Worm (Caenorhabditis elegans) whole organism, early embryonic: Measurements from ENCODE around the gene nhr-275.

ENCODE experiments used
- B0310.2 ChIP-seq: sonication (generic microtip); optimal IDR thresholded peaks from 2 replicates; lab custom pipeline; 2016; ENCODE audit warnings: mild to moderate bottlenecking, missing genetic modification characterization, missing compliant biosample characterization
- F13C5.2 ChIP-seq: sonication (generic microtip); optimal IDR thresholded peaks from 2 replicates; lab custom pipeline; 2017; ENCODE audit warnings: mild to moderate bottlenecking, missing genetic modification characterization, inconsistent platforms, missing compliant biosample characterization
- aly-1 ChIP-seq: sonication (generic microtip); optimal IDR thresholded peaks from 2 replicates; lab custom pipeline; 2016; ENCODE audit warnings: missing genetic modification characterization, missing compliant biosample characterization
- ama-1 ChIP-seq: fragments of 150-350 bp; optimal IDR thresholded peaks from 2 replicates; lab custom pipeline; 2014
- ceh-13 ChIP-seq: fragments of 200-800 bp; sonication (Bioruptor generic); optimal IDR thresholded peaks from 2 replicates; lab custom pipeline; 2018; ENCODE audit warnings: mild to moderate bottlenecking, missing genetic modification characterization, missing compliant biosample characterization
- ceh-36 ChIP-seq: sonication (generic microtip); optimal IDR thresholded peaks from 2 replicates; lab custom pipeline; 2016; ENCODE audit warnings: missing genetic modification characterization, inconsistent platforms, missing compliant biosample characterization
- ets-7 ChIP-seq: sonication (generic microtip); optimal IDR thresholded peaks from 2 replicates; lab custom pipeline; 2016; ENCODE audit warnings: missing genotype, missing genetic modification characterization, missing compliant biosample characterization
- flt-1 ChIP-seq: fragments of 200-800 bp; sonication (Bioruptor generic); IDR thresholded peaks from 2 replicates; pipeline ENCODE4 v1.3.6; 2022; ENCODE audit warnings: missing genetic modification characterization, missing compliant biosample characterization
- hmbx-1 ChIP-seq: sonication (generic microtip); optimal IDR thresholded peaks from 2 replicates; lab custom pipeline; 2016; ENCODE audit warnings: mild to moderate bottlenecking, missing genetic modification characterization, missing compliant biosample characterization
- hmg-4 ChIP-seq: fragments of 200-800 bp; sonication (Bioruptor generic); optimal IDR thresholded peaks from 2 replicates; lab custom pipeline; 2018; ENCODE audit warnings: mild to moderate bottlenecking, missing genetic modification characterization, missing compliant biosample characterization
- hnd-1 ChIP-seq: sonication (generic microtip); optimal IDR thresholded peaks from 2 replicates; lab custom pipeline; 2016; ENCODE audit warnings: missing genetic modification characterization, missing compliant biosample characterization
- pes-1 ChIP-seq: fragments of 200-800 bp; sonication (Bioruptor generic); IDR thresholded peaks from 2 replicates; pipeline ENCODE4 v1.3.6; 2022; ENCODE audit warnings: missing genetic modification reagents, missing genetic modification characterization, missing compliant biosample characterization
- scrt-1 ChIP-seq: fragments of 200-800 bp; sonication (Bioruptor generic); IDR thresholded peaks from 2 replicates; pipeline ENCODE4 v1.3.6; 2022; ENCODE audit warnings: missing genetic modification characterization, missing compliant biosample characterization
- sea-1 ChIP-seq: fragments of 200-800 bp; sonication (Bioruptor generic); conservative IDR thresholded peaks from 2 replicates; pipeline ENCODE4 v1.3.6; 2022; ENCODE audit warnings: missing genetic modification characterization, missing compliant biosample characterization
- tbx-11 ChIP-seq: fragments of 200-800 bp; sonication (Bioruptor generic); IDR thresholded peaks from 2 replicates; pipeline ENCODE4 v1.3.6; 2022; ENCODE audit warnings: missing genetic modification characterization, missing compliant biosample characterization
- tbx-37 ChIP-seq: fragments of 200-800 bp; sonication (Bioruptor generic); conservative IDR thresholded peaks from 2 replicates; pipeline ENCODE4 v1.3.6; 2022; ENCODE audit warnings: missing genetic modification reagents, missing genetic modification characterization, missing compliant biosample characterization
- tra-4 ChIP-seq: sonication (generic microtip); optimal IDR thresholded peaks from 2 replicates; lab custom pipeline; 2017; ENCODE audit warnings: missing genetic modification characterization, missing compliant biosample characterization

nhr-275 gene

ce11 chrV:2266958-2267357 lies at the start of gene nhr-275:
TSS of gene nhr-275 (minus strand) at chrV:2267058.
- TF ChIP-seq hmg-4 (GFP tag; lab: Kevin White, UChicago) (no peak), ceh-36 (no peak), tra-4 (tag; lab: Kevin White, UChicago) (no peak), tbx-37 (no peak), tbx-11 (no peak)

- TF ChIP-seq tra-4 (tag; lab: Kevin White, UChicago): no peak
- TF ChIP-seq hnd-1 (tag; lab: Kevin White, UChicago): no peak
- TF ChIP-seq hmg-4 (GFP tag; lab: Kevin White, UChicago): no peak
- no peak for TF ChIP-seq hmbx-1 (tag; lab: Kevin White, UChicago)
- TF ChIP-seq tbx-11: no peak
- no peak for TF ChIP-seq ets-7 (tag; lab: Kevin White, UChicago)
- TF ChIP-seq aly-1 (tag; lab: Kevin White, UChicago): no peak
- no peak for TF ChIP-seq sea-1 (GFP tag; lab: Robert Waterston, UW)
- no peak for TF ChIP-seq flt-1 (GFP tag; lab: Robert Waterston, UW)
- no peak for TF ChIP-seq B0310.2 (tag; lab: Kevin White, UChicago)
- no peak for TF ChIP-seq scrt-1
- no peak for TF ChIP-seq F13C5.2 (tag; lab: Kevin White, UChicago)
- TF ChIP-seq pes-1 (GFP tag; lab: Robert Waterston, UW): no peak
Measured at ce11 chrV:2308246-2308645, 41.4 kb upstream of the nhr-275 start.

DNA sequence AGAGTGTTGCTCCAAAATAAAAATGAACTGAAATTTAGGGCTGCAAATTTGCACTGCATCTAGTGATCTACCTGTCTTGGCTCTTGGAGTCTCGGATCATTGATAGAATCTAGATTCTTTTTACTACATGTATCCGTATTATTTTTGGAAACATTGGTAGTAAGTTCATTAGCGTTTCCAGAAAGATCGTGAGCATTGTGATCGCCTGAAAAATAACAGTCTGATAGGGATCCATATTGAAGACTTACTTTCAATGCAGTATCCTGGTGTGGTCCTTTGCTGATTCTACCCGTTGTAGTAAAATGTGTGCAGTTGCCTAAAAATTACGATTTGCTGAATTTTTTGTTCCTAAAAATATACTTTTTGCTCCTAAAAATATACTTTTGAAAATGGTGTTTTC lies 39.5 kb upstream of the nhr-275 start:
- TF ChIP-seq tbx-11 (no peak), B0310.2 (tag; lab: Kevin White, UChicago) (no peak), sea-1 (GFP tag; lab: Robert Waterston, UW) (no peak), hnd-1 (tag; lab: Kevin White, UChicago) (no peak), scrt-1 (no peak)

DNA sequence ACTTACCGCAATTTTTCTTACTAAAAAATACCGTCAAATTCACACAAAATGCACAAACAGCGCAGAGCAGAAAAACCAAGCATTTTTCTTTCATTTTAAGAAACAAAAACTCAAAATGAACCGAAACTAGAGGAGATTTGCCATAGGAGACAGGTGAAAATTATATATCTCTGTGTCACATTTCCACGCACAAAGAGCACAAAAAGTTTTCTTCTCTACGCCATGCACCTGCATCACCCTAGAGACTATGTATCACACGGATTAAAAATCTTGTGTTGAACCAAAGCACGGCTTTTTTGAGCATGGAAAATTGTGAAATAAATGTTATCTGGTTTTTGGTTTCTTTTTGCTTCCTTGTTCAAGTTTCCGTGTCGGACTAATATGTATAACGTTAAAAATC lies 36.9 kb upstream of the nhr-275 start, which contains the start of gene irld-15:
Gene irld-15 (minus strand): TSS at position 101 of the 400 bp plus-strand sequence.
- TF ChIP-seq hmbx-1 (tag; lab: Kevin White, UChicago) (no peak), F13C5.2 (tag; lab: Kevin White, UChicago) (no peak), ceh-36 (no peak), sea-1 (GFP tag; lab: Robert Waterston, UW) (no peak), tbx-37 (no peak), aly-1 (tag; lab: Kevin White, UChicago) (no peak), scrt-1 (no peak), ets-7 (tag; lab: Kevin White, UChicago) (no peak), tra-4 (tag; lab: Kevin White, UChicago) (no peak), tbx-11 (no peak), pes-1 (GFP tag; lab: Robert Waterston, UW) (no peak), hmg-4 (GFP tag; lab: Kevin White, UChicago) (no peak)

- TF ChIP-seq sea-1 (GFP tag; lab: Robert Waterston, UW) (no peak), ets-7 (tag; lab: Kevin White, UChicago) (no peak), ceh-13 (no peak), hnd-1 (tag; lab: Kevin White, UChicago) (no peak), hmg-4 (GFP tag; lab: Kevin White, UChicago) (no peak), scrt-1 (no peak), ceh-36 (no peak), hmbx-1 (tag; lab: Kevin White, UChicago) (no peak), flt-1 (GFP tag; lab: Robert Waterston, UW) (no peak), ama-1 (lab: Kevin White, UChicago) (no peak), B0310.2 (tag; lab: Kevin White, UChicago) (no peak), tra-4 (tag; lab: Kevin White, UChicago) (no peak), tbx-37 (no peak), pes-1 (GFP tag; lab: Robert Waterston, UW) (no peak), tbx-11 (no peak), F13C5.2 (tag; lab: Kevin White, UChicago) (no peak)
Measured at ce11 chrV:2300905-2301304, 34.0 kb upstream of the nhr-275 start, which contains the start of gene Y19D10B.8. TSS of gene Y19D10B.8 (minus strand) at chrV:2301005.

DNA sequence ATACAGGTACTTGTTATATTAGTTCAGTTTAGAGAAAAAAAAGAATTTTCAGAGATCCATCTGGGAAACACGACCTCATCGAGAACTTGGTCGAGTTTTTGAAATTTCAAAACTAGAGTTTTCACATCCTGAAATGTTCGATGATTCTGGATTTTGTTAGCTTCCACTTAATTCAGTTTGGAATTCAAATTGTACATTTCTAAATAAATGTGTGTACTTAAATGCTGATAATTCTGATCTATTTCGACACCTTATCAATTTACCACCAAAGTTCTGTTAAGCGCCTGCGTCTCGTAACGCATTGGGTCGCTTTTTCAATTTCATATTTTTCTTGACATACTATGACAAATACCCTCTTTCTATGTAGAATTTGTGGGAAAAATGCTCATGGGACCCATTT lies 27.7 kb upstream of the nhr-275 start, which contains the start of gene nhr-226:
Gene nhr-226 (plus strand): TSS at position 301 of the 400 bp plus-strand sequence.
- no peak for TF ChIP-seq sea-1 (GFP tag; lab: Robert Waterston, UW)
- no peak for TF ChIP-seq F13C5.2 (tag; lab: Kevin White, UChicago)
- TF ChIP-seq scrt-1: no peak
- TF ChIP-seq B0310.2 (tag; lab: Kevin White, UChicago): no peak
- no peak for TF ChIP-seq tbx-11
- no peak for TF ChIP-seq flt-1 (GFP tag; lab: Robert Waterston, UW)
- TF ChIP-seq ceh-36: no peak
- no peak for TF ChIP-seq ets-7 (tag; lab: Kevin White, UChicago)
- TF ChIP-seq ceh-13: no peak
- TF ChIP-seq ama-1 (lab: Kevin White, UChicago): no peak
- no peak for TF ChIP-seq hnd-1 (tag; lab: Kevin White, UChicago)
- TF ChIP-seq aly-1 (tag; lab: Kevin White, UChicago): no peak
- no peak for TF ChIP-seq tbx-37

DNA sequence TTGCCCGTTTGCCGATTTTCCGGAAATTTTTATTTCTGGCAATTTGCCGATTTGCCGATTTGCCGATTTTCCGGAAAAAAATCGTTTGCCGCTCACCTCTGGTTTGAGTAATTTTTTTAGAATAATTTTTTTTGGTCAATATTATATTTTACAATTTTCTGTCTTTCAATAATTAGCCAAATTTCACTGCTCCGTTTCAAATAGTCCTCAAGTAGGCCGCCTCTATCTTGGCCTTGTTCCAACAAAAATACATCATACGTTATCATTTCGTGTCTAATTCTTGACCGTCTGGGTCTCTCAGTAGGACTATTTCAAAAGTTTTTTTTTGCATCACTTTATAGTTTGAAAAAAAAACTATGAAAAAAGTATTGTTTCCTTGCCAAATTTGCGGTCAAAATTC lies 25.4 kb upstream of the nhr-275 start, which contains the start of gene nhr-115:
Gene nhr-115 (plus strand): TSS at position 301 of the 400 bp plus-strand sequence.
- no peak for TF ChIP-seq flt-1 (GFP tag; lab: Robert Waterston, UW)
- no peak for TF ChIP-seq tbx-37
- TF ChIP-seq hmbx-1 (tag; lab: Kevin White, UChicago): no peak
- no peak for TF ChIP-seq tra-4 (tag; lab: Kevin White, UChicago)
- no peak for TF ChIP-seq ets-7 (tag; lab: Kevin White, UChicago)
- TF ChIP-seq pes-1 (GFP tag; lab: Robert Waterston, UW): no peak
- no peak for TF ChIP-seq B0310.2 (tag; lab: Kevin White, UChicago)
- no peak for TF ChIP-seq tbx-11
- no peak for TF ChIP-seq scrt-1
- no peak for TF ChIP-seq ceh-36
- TF ChIP-seq ceh-13: no peak
- TF ChIP-seq aly-1 (tag; lab: Kevin White, UChicago): no peak
- TF ChIP-seq hmg-4 (GFP tag; lab: Kevin White, UChicago): no peak
- no peak for TF ChIP-seq ama-1 (lab: Kevin White, UChicago)
